Worm (Caenorhabditis elegans) whole organism, L1 larva: ENCODE measurements around the gene acs-14.

ENCODE experiments used
- ama-1 ChIP-seq: fragments of 150-350 bp; optimal IDR thresholded peaks from 2 replicates; lab custom pipeline; 2014
- blmp-1 ChIP-seq: fragments of 150-350 bp; optimal IDR thresholded peaks from 2 replicates; lab custom pipeline; 2014; ENCODE audit warnings: missing biosample characterization, missing genetic modification characterization
- dpl-1 ChIP-seq, 3 experiments: fragments of 150-350 bp in 2 of 3; sonication (generic microtip) in 1 of 3; optimal IDR thresholded peaks; 2 replicates each; lab custom pipeline; 2014 to 2017; ENCODE audit warnings: missing biosample characterization in 3 of 3, missing genetic modification characterization in 3 of 3, missing genetic modification reagents in 3 of 3
- egl-27 ChIP-seq, 2 experiments: fragments of 150-350 bp in 1 of 2; sonication (generic microtip); optimal IDR thresholded peaks; 3 replicates each; lab custom pipeline; 2017 to 2018; ENCODE audit warnings: missing biosample characterization in 2 of 2, missing genetic modification characterization in 2 of 2, missing genetic modification reagents in 2 of 2
- elt-3 ChIP-seq, 6 experiments: fragments of 150-350 bp in 1 of 6; sonication (generic microtip); optimal IDR thresholded peaks; 2 replicates each; lab custom pipeline; 2017 to 2018; ENCODE audit warnings: missing biosample characterization in 6 of 6, missing genetic modification characterization in 6 of 6, inconsistent platforms in 1 of 6
- fos-1 ChIP-seq: fragments of 150-350 bp; optimal IDR thresholded peaks from 2 replicates; lab custom pipeline; 2014; ENCODE audit warnings: missing biosample characterization, missing genetic modification characterization
- jun-1 ChIP-seq: fragments of 150-350 bp; optimal IDR thresholded peaks from 2 replicates; lab custom pipeline; 2014; ENCODE audit warnings: missing biosample characterization, missing genetic modification reagents, missing genetic modification characterization
- lin-13 ChIP-seq: fragments of 150-350 bp; optimal IDR thresholded peaks from 2 replicates; lab custom pipeline; 2014; ENCODE audit warnings: missing biosample characterization, missing genetic modification reagents, missing genetic modification characterization
- lin-15B ChIP-seq: fragments of 150-350 bp; sonication (generic microtip); optimal IDR thresholded peaks from 3 replicates; lab custom pipeline; 2014; ENCODE audit warnings: missing biosample characterization, missing genetic modification characterization
- lin-39 ChIP-seq: fragments of 150-350 bp; optimal IDR thresholded peaks from 2 replicates; lab custom pipeline; 2014; ENCODE audit warnings: missing biosample characterization, missing genetic modification reagents, missing genetic modification characterization
- mep-1 ChIP-seq: fragments of 150-350 bp; optimal IDR thresholded peaks from 2 replicates; lab custom pipeline; 2014; ENCODE audit warnings: missing biosample characterization, missing genetic modification characterization
- nhr-11 ChIP-seq: fragments of 150-350 bp; optimal IDR thresholded peaks from 2 replicates; lab custom pipeline; 2014; ENCODE audit warnings: missing biosample characterization, missing genetic modification characterization
- unc-62 ChIP-seq: fragments of 150-350 bp; optimal IDR thresholded peaks from 2 replicates; lab custom pipeline; 2014; ENCODE audit warnings: missing biosample characterization, missing genetic modification reagents, missing genetic modification characterization
- unc-86 ChIP-seq: sonication (generic microtip); optimal IDR thresholded peaks from 2 replicates; lab custom pipeline; 2016; ENCODE audit warnings: missing genetic modification characterization, missing compliant biosample characterization

ce11 chrV:9531477-9531876, 23.5 kb downstream of the acs-14 start, which contains the start of the genes C50F4.10 and pfk-1.2:
- TF ChIP-seq dpl-1 (GFP tag; optimal IDR thresholded peaks at IDR 0.05; lab: Kevin White, UChicago), result no peak
- no peak for TF ChIP-seq unc-86
- no peak for TF ChIP-seq ama-1 (lab: Kevin White, UChicago)
- no peak for TF ChIP-seq lin-15B
- no peak for TF ChIP-seq fos-1 (tag; lab: Kevin White, UChicago)
- TF ChIP-seq unc-62 (GFP tag; lab: Kevin White, UChicago), result no peak
- no peak for TF ChIP-seq nhr-11 (tag; lab: Kevin White, UChicago)
- no peak for TF ChIP-seq lin-13 (GFP tag; lab: Kevin White, UChicago)
- TF ChIP-seq elt-3 (tag; optimal IDR thresholded peaks at IDR 0.05; lab: Kevin White, UChicago), result no peak
- no peak for TF ChIP-seq jun-1 (tag; lab: Kevin White, UChicago)
- TF ChIP-seq mep-1 (tag; lab: Kevin White, UChicago), result no peak
- TF ChIP-seq egl-27 (tag; optimal IDR thresholded peaks at IDR 0.05; lab: Kevin White, UChicago), result no peak
- TF ChIP-seq lin-39 (tag; lab: Kevin White, UChicago), result no peak
- no peak for TF ChIP-seq blmp-1
